Worm (Caenorhabditis elegans): Measurements from ENCODE around the gene R09D1.14.

DNA sequence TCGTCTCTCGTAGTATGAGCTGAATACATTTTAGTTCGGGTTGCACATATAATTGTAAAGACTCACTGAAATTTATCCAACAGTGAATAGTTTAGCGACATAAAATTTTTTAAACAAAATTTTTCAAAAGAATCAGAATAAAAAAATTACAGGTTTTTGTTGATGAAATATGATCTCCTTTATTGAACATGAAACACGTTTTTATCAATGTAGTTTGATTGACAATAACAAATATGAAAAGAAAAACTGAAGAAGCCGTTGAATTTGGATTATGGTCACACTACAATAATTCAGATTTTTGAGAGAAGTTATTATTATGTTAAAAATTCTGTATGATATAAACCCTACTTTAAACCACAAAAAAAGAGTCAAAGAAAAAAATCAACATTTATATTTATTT lies 19.3 kb downstream of the R09D1.14 start, which contains the start of gene chil-17:
- no peak for TF ChIP-seq elt-1 (tag; optimal IDR thresholded peaks at IDR 0.05)
- no peak for TF ChIP-seq zag-1 (tag; optimal IDR thresholded peaks at IDR 0.05)
- TF ChIP-seq nhr-76 (tag; optimal IDR thresholded peaks at IDR 0.05), result no peak
